Fruit fly (Drosophila melanogaster): ENCODE results near the gene Sgs8.
A peak's percentile ranks its signal among the peaks of the same experiment; 100 is the strongest.

DNA sequence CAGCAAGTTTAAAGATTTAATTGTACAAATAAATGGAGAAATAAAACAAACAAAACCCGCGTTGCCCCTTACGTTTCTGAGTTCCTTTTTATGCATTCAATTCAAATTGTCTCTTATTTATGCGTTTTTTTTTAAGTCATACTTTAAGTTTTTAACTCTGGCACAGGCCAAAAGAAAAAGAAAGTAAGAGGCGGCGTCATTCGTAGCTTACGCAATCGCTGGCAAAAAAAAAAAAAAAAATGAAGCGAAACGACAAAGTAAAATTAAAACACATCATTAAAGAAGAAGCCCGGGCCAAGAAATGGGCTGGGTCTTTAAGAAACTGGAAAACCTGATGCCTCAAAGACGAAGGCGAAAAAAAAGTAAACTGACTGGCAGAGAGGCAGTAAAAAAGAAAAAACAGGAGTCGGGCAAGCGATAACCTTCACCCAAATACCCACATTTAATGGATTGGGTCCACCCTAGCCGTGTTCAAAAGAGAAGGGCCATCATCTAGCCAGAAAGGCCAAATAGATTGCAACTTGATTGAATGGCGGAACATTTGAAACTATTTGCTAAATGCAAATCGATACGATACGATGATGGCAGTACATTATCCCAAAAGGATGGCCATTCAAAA is 34.6 kb upstream of the Sgs8 start:
- TF ChIP-seq Hr96 (GFP tag; optimal IDR thresholded peaks at IDR 0.05) = no peak
- no peak for TF ChIP-seq CG1620 (GFP tag; optimal IDR thresholded peaks at IDR 0.05)
- no peak for TF ChIP-seq cnc (optimal IDR thresholded peaks at IDR 0.05)
- TF ChIP-seq kay (GFP tag; ENCODE audit: borderline replicate concordance) = peak; percentile 72
- no peak for TF ChIP-seq pad (GFP tag; optimal IDR thresholded peaks at IDR 0.05)
- no peak for TF ChIP-seq Clk (GFP tag; optimal IDR thresholded peaks at IDR 0.05)
